Fruit fly (Drosophila melanogaster) whole organism, embryonic: Measurements from ENCODE around the gene CG31683.
A peak's percentile ranks its signal among the peaks of the same experiment; 100 is the strongest.

Source experiments
- Atf6 ChIP-seq: fragments of 200-800 bp; sonication (Bioruptor generic); IDR thresholded peaks from 2 replicates; pipeline ENCODE4 v1.3.6; 2022; ENCODE audit warnings: missing biosample characterization, missing genetic modification characterization
- CG1024 ChIP-seq: fragments of 200-800 bp; sonication (Bioruptor generic); IDR thresholded peaks from 2 replicates; pipeline ENCODE4 v1.3.6; 2022; ENCODE audit warnings: missing biosample characterization, missing genetic modification characterization
- CG10654 ChIP-seq: fragments of 200-800 bp; sonication (Bioruptor generic); optimal IDR thresholded peaks from 2 replicates; lab custom pipeline; 2016; ENCODE audit warnings: missing biosample characterization, missing genetic modification characterization
- CG10979 ChIP-seq: fragments of 200-800 bp; sonication (Bioruptor generic); optimal IDR thresholded peaks from 2 replicates; lab custom pipeline; 2018; ENCODE audit warnings: missing biosample characterization, mild to moderate bottlenecking, missing genetic modification characterization, moderate library complexity
- CG11695 ChIP-seq: fragments of 200-800 bp; sonication (Bioruptor generic); IDR thresholded peaks from 3 replicates; pipeline ENCODE4 v1.3.6; 2022; ENCODE audit warnings: missing biosample characterization, missing genetic modification characterization
- CG11696 ChIP-seq: fragments of 200-800 bp; sonication (Bioruptor generic); IDR thresholded peaks from 2 replicates; pipeline ENCODE4 v1.3.6; 2022; ENCODE audit warnings: missing biosample characterization, missing genetic modification characterization
- CG12299 ChIP-seq: fragments of 200-800 bp; sonication (Bioruptor generic); optimal IDR thresholded peaks from 2 replicates; lab custom pipeline; 2018; ENCODE audit warnings: missing biosample characterization, mild to moderate bottlenecking, missing genetic modification characterization
- CG12769 ChIP-seq: fragments of 200-800 bp; sonication (Bioruptor generic); optimal IDR thresholded peaks from 2 replicates; lab custom pipeline; 2019; ENCODE audit warnings: missing biosample characterization, mild to moderate bottlenecking, missing genetic modification characterization, moderate library complexity
- CG17361 ChIP-seq: fragments of 200-800 bp; sonication (Bioruptor generic); IDR thresholded peaks from 3 replicates; pipeline ENCODE4 v1.3.6; 2022; ENCODE audit warnings: missing biosample characterization, missing genetic modification characterization
- CG17802 ChIP-seq: fragments of 200-800 bp; sonication (Bioruptor generic); optimal IDR thresholded peaks from 2 replicates; lab custom pipeline; 2018; ENCODE audit warnings: missing biosample characterization, mild to moderate bottlenecking, missing genetic modification characterization, moderate library complexity
- CG2875 ChIP-seq: fragments of 200-800 bp; sonication (Bioruptor generic); optimal IDR thresholded peaks from 2 replicates; lab custom pipeline; 2017; ENCODE audit warnings: missing biosample characterization, mild to moderate bottlenecking, missing genetic modification characterization, missing genetic modification reagents
- CG5245 ChIP-seq: fragments of 200-800 bp; sonication (Bioruptor generic); optimal IDR thresholded peaks from 3 replicates; lab custom pipeline; 2016; ENCODE audit warnings: missing biosample characterization, missing genetic modification characterization
- CG8765 ChIP-seq: fragments of 200-800 bp; sonication (Bioruptor generic); IDR thresholded peaks from 2 replicates; pipeline ENCODE4 v1.3.6; 2022; ENCODE audit warnings: missing biosample characterization, missing genetic modification characterization
- CG8944 ChIP-seq: fragments of 200-800 bp; sonication (Bioruptor generic); optimal IDR thresholded peaks from 3 replicates; lab custom pipeline; 2016; ENCODE audit warnings: missing biosample characterization, missing genetic modification characterization
- CoRest ChIP-seq: fragments of 200-800 bp; sonication (Bioruptor generic); optimal IDR thresholded peaks from 3 replicates; lab custom pipeline; 2018; ENCODE audit warnings: missing biosample characterization, mild to moderate bottlenecking, missing genetic modification characterization, moderate library complexity
- Dfd ChIP-seq, 2 experiments: fragments of >200 bp; optimal IDR thresholded peaks; 2 replicates each; lab custom pipeline; 2017; ENCODE audit warnings: missing biosample characterization in 2 of 2, missing genetic modification characterization in 2 of 2
- Elba2 ChIP-seq: fragments of 200-800 bp; sonication (Bioruptor generic); optimal IDR thresholded peaks from 3 replicates; lab custom pipeline; 2016; ENCODE audit warnings: missing biosample characterization, missing genetic modification characterization
- Ets65A ChIP-seq: fragments of 200-800 bp; sonication (Bioruptor generic); peaks from one replicate; lab custom pipeline; 2016; ENCODE audit warnings: missing biosample characterization, missing genetic modification characterization
- GATAe ChIP-seq: fragments of 200-800 bp; sonication (Bioruptor generic); conservative IDR thresholded peaks from 2 replicates; pipeline ENCODE4 v1.3.6; 2022; ENCODE audit warnings: missing biosample characterization, missing genetic modification characterization
- Hmr ChIP-seq: fragments of 200-800 bp; sonication (Bioruptor generic); optimal IDR thresholded peaks from 3 replicates; lab custom pipeline; 2017; ENCODE audit warnings: mild to moderate bottlenecking, missing biosample characterization, missing genetic modification reagents, missing genetic modification characterization
- Med ChIP-seq: fragments of 200-800 bp; sonication (Bioruptor generic); peaks from one replicate; lab custom pipeline; 2016; ENCODE audit warnings: missing biosample characterization, missing genetic modification characterization, mild to moderate bottlenecking, inconsistent platforms, moderate library complexity
- Mes4 ChIP-seq: fragments of 200-800 bp; sonication (Bioruptor generic); optimal IDR thresholded peaks from 2 replicates; lab custom pipeline; 2016; ENCODE audit warnings: missing biosample characterization, missing genetic modification characterization
- Ssrp ChIP-seq: fragments of 200-800 bp; sonication (Bioruptor generic); optimal IDR thresholded peaks from 2 replicates; lab custom pipeline; 2018; ENCODE audit warnings: missing biosample characterization, mild to moderate bottlenecking, missing genetic modification characterization, moderate library complexity
- Xbp1 ChIP-seq: fragments of 200-800 bp; sonication (Bioruptor generic); optimal IDR thresholded peaks from 3 replicates; lab custom pipeline; 2016; ENCODE audit warnings: missing biosample characterization, mild to moderate bottlenecking, missing genetic modification characterization
- abd-A ChIP-seq: fragments of 200-800 bp; sonication (Bioruptor generic); optimal IDR thresholded peaks from 3 replicates; lab custom pipeline; 2019; ENCODE audit warnings: missing biosample characterization, mild to moderate bottlenecking, missing genetic modification characterization, moderate library complexity
- bsh ChIP-seq, 2 experiments: fragments of 200-800 bp; sonication (Bioruptor generic); optimal IDR thresholded peaks; 2 replicates each; lab custom pipeline; 2017 to 2018; ENCODE audit warnings: mild to moderate bottlenecking in 2 of 2, missing biosample characterization in 2 of 2, missing genetic modification characterization in 2 of 2, moderate library complexity in 1 of 2
- chinmo ChIP-seq: fragments of 200-800 bp; sonication (Bioruptor generic); IDR thresholded peaks from 4 replicates; pipeline ENCODE4 v1.3.6; 2022; ENCODE audit warnings: missing biosample characterization, missing genetic modification characterization; ENCODE audit not compliant: partially characterized antibody
- chm ChIP-seq: fragments of 200-800 bp; sonication (Bioruptor generic); IDR thresholded peaks from 2 replicates; pipeline ENCODE4 v1.3.6; 2022; ENCODE audit warnings: missing biosample characterization, missing genetic modification characterization
- dm ChIP-seq: fragments of 200-800 bp; sonication (Bioruptor generic); optimal IDR thresholded peaks from 3 replicates; lab custom pipeline; 2016; ENCODE audit warnings: missing biosample characterization, missing genetic modification characterization
- her ChIP-seq: fragments of 200-800 bp; sonication (Bioruptor generic); optimal IDR thresholded peaks from 2 replicates; lab custom pipeline; 2016; ENCODE audit warnings: missing biosample characterization, missing genetic modification characterization
- nau ChIP-seq: fragments of 200-800 bp; sonication (Bioruptor generic); optimal IDR thresholded peaks from 3 replicates; lab custom pipeline; 2017; ENCODE audit warnings: missing biosample characterization, mild to moderate bottlenecking, missing genetic modification characterization, missing genetic modification reagents
- nom ChIP-seq: fragments of 200-800 bp; sonication (Bioruptor generic); optimal IDR thresholded peaks from 2 replicates; lab custom pipeline; 2017; ENCODE audit warnings: missing biosample characterization, missing genetic modification characterization, mild to moderate bottlenecking, moderate library complexity, missing genetic modification reagents
- sens ChIP-seq: fragments of 200-800 bp; sonication (Bioruptor generic); peaks from one replicate; lab custom pipeline; 2016; ENCODE audit warnings: missing biosample characterization, missing genetic modification characterization
- sna ChIP-seq: fragments of 200-800 bp; sonication (Bioruptor generic); IDR thresholded peaks from 2 replicates; pipeline ENCODE4 v1.3.6; 2022; ENCODE audit warnings: missing biosample characterization, missing genetic modification characterization; ENCODE audit not compliant: partially characterized antibody
- tio ChIP-seq: fragments of 200-800 bp; sonication (Bioruptor generic); optimal IDR thresholded peaks from 2 replicates; lab custom pipeline; 2017; ENCODE audit warnings: missing biosample characterization, missing genetic modification characterization, inconsistent platforms
- tll ChIP-seq, 2 experiments: fragments of 200-800 bp in 1 of 2; fragments of >200 bp in 1 of 2; sonication (Bioruptor generic) in 1 of 2; optimal IDR thresholded peaks; 2 replicates each; lab custom pipeline; 2017 to 2019; ENCODE audit warnings: missing biosample characterization in 2 of 2, missing genetic modification characterization in 2 of 2, mild to moderate bottlenecking in 1 of 2, moderate library complexity in 1 of 2
- twi ChIP-seq: fragments of 200-800 bp; optimal IDR thresholded peaks from 2 replicates; lab custom pipeline; 2019; ENCODE audit warnings: missing biosample characterization, mild to moderate bottlenecking, missing genetic modification characterization, moderate library complexity

Gene CG31683

dm6 chr2L:20487723-20488122, 38.0 kb upstream of the CG31683 start (continued):
- no peak for TF ChIP-seq CG2875 (GFP tag; lab: Kevin White, UChicago)
- no peak for TF ChIP-seq Mes4
- no peak for TF ChIP-seq CG10979 (tag; lab: Kevin White, UChicago)
- TF ChIP-seq CoRest (tag; lab: Kevin White, UChicago) = no peak
- TF ChIP-seq CG1024 (GFP tag; lab: Robert Waterston, UW) = no peak
- TF ChIP-seq sna = no peak
- no peak for TF ChIP-seq CG11695 (GFP tag; lab: Robert Waterston, UW)
- TF ChIP-seq Xbp1 = no peak
- no peak for TF ChIP-seq GATAe (GFP tag; lab: Robert Waterston, UW)
- no peak for TF ChIP-seq CG8944 (GFP tag; lab: Kevin White, UChicago)
- no peak for TF ChIP-seq CG17361
- peak; percentile 75 for TF ChIP-seq twi (tag; lab: Kevin White, UChicago)
- TF ChIP-seq CG11696 (GFP tag; lab: Robert Waterston, UW) = no peak
- TF ChIP-seq abd-A (tag; lab: Kevin White, UChicago) = no peak
- peak; percentile 65 for TF ChIP-seq sens
- TF ChIP-seq chinmo = 0 out of 4 replicates have a peak, but pooled peaks have one; percentile 11
- no peak for TF ChIP-seq bsh (GFP tag; optimal IDR thresholded peaks at IDR 0.05; lab: Kevin White, UChicago)
- no peak for TF ChIP-seq CG12299 (tag; lab: Kevin White, UChicago)
- TF ChIP-seq CG17802 (tag; lab: Kevin White, UChicago) = no peak
- peak; percentile 18 for TF ChIP-seq CG12769 (tag; lab: Kevin White, UChicago)
- TF ChIP-seq CG8765 (GFP tag; lab: Robert Waterston, UW) = no peak
- no peak for TF ChIP-seq Ssrp (tag; lab: Kevin White, UChicago)
- no peak for TF ChIP-seq Dfd (GFP tag; optimal IDR thresholded peaks at IDR 0.05; lab: Kevin White, UChicago)
- TF ChIP-seq, all 482 proteins: peak for 6

dm6 chr2L:20486752-20487141, 37.0 kb upstream of the CG31683 start:
- TF ChIP-seq Ets65A (GFP tag; lab: Kevin White, UChicago) (peak; percentile 64), Elba2 (GFP tag; lab: Kevin White, UChicago) (no peak), Hmr (GFP tag; lab: Kevin White, UChicago) (no peak), nom (GFP tag; lab: Kevin White, UChicago) (peak; percentile 36)
- TF ChIP-seq, all 482 proteins: peak for 2

- TF ChIP-seq Med (GFP tag; lab: Kevin White, UChicago) (peak; percentile 56), dm (GFP tag; lab: Kevin White, UChicago) (peak; percentile 31), tio (no peak), twi (tag; lab: Kevin White, UChicago) (peak; percentile 100), her (GFP tag; lab: Kevin White, UChicago) (no peak), CG5245 (GFP tag; lab: Kevin White, UChicago) (no peak), chm (peak; percentile 11; the same call in 1 of the 2 replicates), CG10654 (GFP tag; lab: Kevin White, UChicago) (no peak), tll (GFP tag; optimal IDR thresholded peaks at IDR 0.05; lab: Kevin White, UChicago) (peak in 1 of 2 experiments; percentile 42), Ets65A (GFP tag; lab: Kevin White, UChicago) (peak; percentile 84), nau (GFP tag; lab: Kevin White, UChicago) (no peak), Atf6 (GFP tag; lab: Robert Waterston, UW) (no peak)
Measured at dm6 chr2L:20486050-20486751, 36.4 kb upstream of the CG31683 start.
